Worm (Caenorhabditis elegans) whole organism, early embryonic: Measurements from ENCODE around the gene ubh-4.

Source experiments
- B0310.2 ChIP-seq: sonication (generic microtip); optimal IDR thresholded peaks from 2 replicates; lab custom pipeline; 2016; ENCODE audit warnings: mild to moderate bottlenecking, missing genetic modification characterization, missing compliant biosample characterization
- ama-1 ChIP-seq: fragments of 150-350 bp; optimal IDR thresholded peaks from 2 replicates; lab custom pipeline; 2014
- ceh-13 ChIP-seq: fragments of 200-800 bp; sonication (Bioruptor generic); optimal IDR thresholded peaks from 2 replicates; lab custom pipeline; 2018; ENCODE audit warnings: mild to moderate bottlenecking, missing genetic modification characterization, missing compliant biosample characterization
- ceh-36 ChIP-seq: sonication (generic microtip); optimal IDR thresholded peaks from 2 replicates; lab custom pipeline; 2016; ENCODE audit warnings: missing genetic modification characterization, inconsistent platforms, missing compliant biosample characterization
- ets-7 ChIP-seq: sonication (generic microtip); optimal IDR thresholded peaks from 2 replicates; lab custom pipeline; 2016; ENCODE audit warnings: missing genotype, missing genetic modification characterization, missing compliant biosample characterization
- flt-1 ChIP-seq: fragments of 200-800 bp; sonication (Bioruptor generic); IDR thresholded peaks from 2 replicates; pipeline ENCODE4 v1.3.6; 2022; ENCODE audit warnings: missing genetic modification characterization, missing compliant biosample characterization
- hmg-4 ChIP-seq: fragments of 200-800 bp; sonication (Bioruptor generic); optimal IDR thresholded peaks from 2 replicates; lab custom pipeline; 2018; ENCODE audit warnings: mild to moderate bottlenecking, missing genetic modification characterization, missing compliant biosample characterization
- hnd-1 ChIP-seq: sonication (generic microtip); optimal IDR thresholded peaks from 2 replicates; lab custom pipeline; 2016; ENCODE audit warnings: missing genetic modification characterization, missing compliant biosample characterization
- scrt-1 ChIP-seq: fragments of 200-800 bp; sonication (Bioruptor generic); IDR thresholded peaks from 2 replicates; pipeline ENCODE4 v1.3.6; 2022; ENCODE audit warnings: missing genetic modification characterization, missing compliant biosample characterization
- tbx-11 ChIP-seq: fragments of 200-800 bp; sonication (Bioruptor generic); IDR thresholded peaks from 2 replicates; pipeline ENCODE4 v1.3.6; 2022; ENCODE audit warnings: missing genetic modification characterization, missing compliant biosample characterization
- tbx-37 ChIP-seq: fragments of 200-800 bp; sonication (Bioruptor generic); conservative IDR thresholded peaks from 2 replicates; pipeline ENCODE4 v1.3.6; 2022; ENCODE audit warnings: missing genetic modification reagents, missing genetic modification characterization, missing compliant biosample characterization
- tra-4 ChIP-seq: sonication (generic microtip); optimal IDR thresholded peaks from 2 replicates; lab custom pipeline; 2017; ENCODE audit warnings: missing genetic modification characterization, missing compliant biosample characterization

- TF ChIP-seq flt-1 (GFP tag; lab: Robert Waterston, UW) = no peak
- TF ChIP-seq ama-1 = no peak
- TF ChIP-seq hnd-1 = no peak
- no peak for TF ChIP-seq tra-4 (tag; lab: Kevin White, UChicago)
- TF ChIP-seq scrt-1 (GFP tag; lab: Robert Waterston, UW) = no peak
- TF ChIP-seq B0310.2 (tag; lab: Kevin White, UChicago) = no peak
- no peak for TF ChIP-seq tbx-11 (GFP tag; lab: Robert Waterston, UW)
- TF ChIP-seq ceh-36 (tag; lab: Kevin White, UChicago) = no peak
- TF ChIP-seq ceh-13 (GFP tag; lab: Kevin White, UChicago) = no peak
- no peak for TF ChIP-seq hmg-4 (GFP tag; lab: Kevin White, UChicago)
- no peak for TF ChIP-seq tbx-37 (GFP tag; lab: Robert Waterston, UW)
- no peak for TF ChIP-seq ets-7 (tag; lab: Kevin White, UChicago)
Observed at ce11 chrII:8016761-8017160, 22.6 kb downstream of the ubh-4 start.
